5 fruit fly cellular contexts compared by ENCODE assay signal in the genomic region with DNA sequence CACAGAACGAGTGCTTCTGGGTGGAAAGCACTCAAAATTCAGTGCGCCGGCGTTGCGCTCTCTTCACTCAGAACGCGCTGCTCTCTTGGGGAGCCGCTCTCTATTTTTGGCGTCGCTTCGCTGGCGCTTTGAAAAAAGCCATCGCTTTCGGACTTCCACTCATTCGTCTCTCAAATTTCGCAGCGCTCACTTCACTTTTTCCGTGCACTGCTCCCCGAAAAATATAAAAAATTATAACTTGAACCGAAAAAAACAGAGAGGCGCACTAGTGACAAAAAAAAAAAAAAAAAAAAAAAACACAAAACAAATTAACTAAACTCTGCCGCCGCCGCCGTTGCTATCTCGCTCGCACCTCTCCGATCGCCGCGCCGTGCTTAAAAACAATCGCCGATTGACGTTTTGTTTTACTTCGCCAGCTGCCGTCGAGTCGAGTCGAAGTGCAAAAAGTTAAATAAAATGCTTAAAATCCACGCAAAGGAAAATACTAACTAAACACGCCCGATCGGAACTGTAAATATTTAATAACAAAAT.
A peak's percentile ranks its signal among the peaks of the same experiment; 100 is the strongest.
TF ChIP-seq lines count a peak whose summit lies in the region.

No protein-coding gene starts in this region.

TF ChIP-seq in whole organism, adult, 20 proteins besides CTCF, POLR2A, EP300 and RAD21 (continued from another document):
- TF ChIP-seq tj (GFP tag; optimal IDR thresholded peaks at IDR 0.05; lab: Kevin White, UChicago) (peak; percentile 66), toe (GFP tag; optimal IDR thresholded peaks at IDR 0.05; lab: Kevin White, UChicago) (peak; percentile 88), CG14711 (tag; optimal IDR thresholded peaks at IDR 0.05; lab: Kevin White, UChicago) (no peak), CG33017 (tag; optimal IDR thresholded peaks at IDR 0.05; lab: Kevin White, UChicago) (peak; percentile 84)
TF ChIP-seq in whole organism, adult: peak in this region for 16.

TF ChIP-seq in whole organism, embryonic, 481 proteins besides CTCF, POLR2A, EP300 and RAD21 (continued from another document and continues in another):
- TF ChIP-seq tna (GFP tag; IDR thresholded peaks at IDR 0.05; lab: Robert Waterston, UW; ENCODE audit: partially characterized antibody) = peak; percentile 28; the same call in 1 of the 2 replicates
- TF ChIP-seq Dll (GFP tag; IDR thresholded peaks at IDR 0.05; lab: Robert Waterston, UW; ENCODE audit: partially characterized antibody) = peak; percentile 46; the same call in 2 of the 4 replicates
- peak; percentile 77 for TF ChIP-seq Drgx (GFP tag; IDR thresholded peaks at IDR 0.05; lab: Robert Waterston, UW)
- peak; percentile 44; the same call in 1 of the 2 replicates for TF ChIP-seq amos (GFP tag; IDR thresholded peaks at IDR 0.05; lab: Robert Waterston, UW; ENCODE audit: partially characterized antibody)
- TF ChIP-seq repo (GFP tag; optimal IDR thresholded peaks at IDR 0.05; lab: Kevin White, UChicago) = peak; percentile 22
- TF ChIP-seq Med (GFP tag; lab: Kevin White, UChicago) = peak; percentile 58
- TF ChIP-seq fd102C (GFP tag; optimal IDR thresholded peaks at IDR 0.05; lab: Kevin White, UChicago) = no peak
- TF ChIP-seq CG3163 (GFP tag; optimal IDR thresholded peaks at IDR 0.05; lab: Kevin White, UChicago) = peak; percentile 5
- TF ChIP-seq CG18011 (GFP tag; optimal IDR thresholded peaks at IDR 0.05; lab: Kevin White, UChicago) = no peak
- TF ChIP-seq tx (GFP tag; optimal IDR thresholded peaks at IDR 0.05; lab: Kevin White, UChicago) = no peak
- peak; percentile 99 for TF ChIP-seq z (GFP tag; IDR thresholded peaks at IDR 0.05; lab: Robert Waterston, UW)
- no peak for TF ChIP-seq CG15011 (GFP tag; optimal IDR thresholded peaks at IDR 0.05; lab: Kevin White, UChicago)
- peak; percentile 71 for TF ChIP-seq zen2 (GFP tag; IDR thresholded peaks at IDR 0.05; lab: Robert Waterston, UW; ENCODE audit: partially characterized antibody)
- TF ChIP-seq CG32532 (GFP tag; IDR thresholded peaks at IDR 0.05; lab: Robert Waterston, UW) = peak; percentile 41; the same call in 1 of the 2 replicates
- TF ChIP-seq corto (GFP tag; optimal IDR thresholded peaks at IDR 0.05; lab: Kevin White, UChicago) = peak; percentile 9
- TF ChIP-seq Scr (GFP tag; IDR thresholded peaks at IDR 0.05; lab: Robert Waterston, UW; ENCODE audit: partially characterized antibody) = peak; percentile 34; the same call in 1 of the 2 replicates
- peak; percentile 25 for TF ChIP-seq Jarid2 (GFP tag; optimal IDR thresholded peaks at IDR 0.05; lab: Kevin White, UChicago)
- 0 out of 3 replicates have a peak, but pooled peaks have one; percentile 6 for TF ChIP-seq Dbx (GFP tag; IDR thresholded peaks at IDR 0.05; lab: Robert Waterston, UW)
- no peak for TF ChIP-seq fd96Cb (tag; optimal IDR thresholded peaks at IDR 0.05; lab: Kevin White, UChicago)
- peak; percentile 42; the same call in 1 of the 3 replicates for TF ChIP-seq Opbp (GFP tag; IDR thresholded peaks at IDR 0.05; lab: Robert Waterston, UW; ENCODE audit: partially characterized antibody)
- no peak for TF ChIP-seq Hey (tag; optimal IDR thresholded peaks at IDR 0.05; lab: Kevin White, UChicago)
- TF ChIP-seq Side (GFP tag; optimal IDR thresholded peaks at IDR 0.05; lab: Kevin White, UChicago) = peak; percentile 22
- TF ChIP-seq run (tag; optimal IDR thresholded peaks at IDR 0.05; lab: Kevin White, UChicago) = no peak
- TF ChIP-seq CG34422 (GFP tag; IDR thresholded peaks at IDR 0.05; lab: Robert Waterston, UW) = no peak
- 0 out of 2 replicates have a peak, but pooled peaks have one; percentile 17 for TF ChIP-seq CG14441 (GFP tag; IDR thresholded peaks at IDR 0.05; lab: Robert Waterston, UW)
- no peak for TF ChIP-seq CG4404 (GFP tag; IDR thresholded peaks at IDR 0.05; lab: Robert Waterston, UW)
- no peak for TF ChIP-seq CG11695 (GFP tag; IDR thresholded peaks at IDR 0.05; lab: Robert Waterston, UW)

TF ChIP-seq in whole organism, prepupa, 60 proteins besides CTCF, POLR2A, EP300 and RAD21 (continued from another document):
- TF ChIP-seq Eip78C (GFP tag; lab: Kevin White, UChicago) (peak; percentile 79), Lpt (GFP tag; optimal IDR thresholded peaks at IDR 0.05; lab: Kevin White, UChicago) (peak; percentile 22), CG6276 (GFP tag; optimal IDR thresholded peaks at IDR 0.05; lab: Kevin White, UChicago) (peak; percentile 12), Met (GFP tag; optimal IDR thresholded peaks at IDR 0.05; lab: Kevin White, UChicago) (peak; percentile 39), CG3919 (GFP tag; optimal IDR thresholded peaks at IDR 0.05; lab: Kevin White, UChicago) (peak; percentile 21), CG6792 (GFP tag; optimal IDR thresholded peaks at IDR 0.05; lab: Kevin White, UChicago) (peak; percentile 31), CG4318 (GFP tag; optimal IDR thresholded peaks at IDR 0.05; lab: Kevin White, UChicago) (no peak), CG34406 (GFP tag; optimal IDR thresholded peaks at IDR 0.05; lab: Kevin White, UChicago) (peak; percentile 21), Sox14 (GFP tag; optimal IDR thresholded peaks at IDR 0.05; lab: Kevin White, UChicago) (no peak), CG9139 (GFP tag; optimal IDR thresholded peaks at IDR 0.05; lab: Kevin White, UChicago) (peak; percentile 30), CG1621 (tag; optimal IDR thresholded peaks at IDR 0.05; lab: Kevin White, UChicago) (no peak), dsx (GFP tag; optimal IDR thresholded peaks at IDR 0.05; lab: Kevin White, UChicago; ENCODE audit: poor library complexity, severe bottlenecking) (peak; percentile 38), esn (GFP tag; optimal IDR thresholded peaks at IDR 0.05; lab: Kevin White, UChicago) (peak; percentile 42), Sox102F (GFP tag; optimal IDR thresholded peaks at IDR 0.05; lab: Kevin White, UChicago) (peak; percentile 58), achi (GFP tag; optimal IDR thresholded peaks at IDR 0.05; lab: Kevin White, UChicago) (no peak), spab (GFP tag; optimal IDR thresholded peaks at IDR 0.05; lab: Kevin White, UChicago) (no peak), CG6854 (GFP tag; optimal IDR thresholded peaks at IDR 0.05; lab: Kevin White, UChicago) (peak; percentile 51), vri (GFP tag; optimal IDR thresholded peaks at IDR 0.05; lab: Kevin White, UChicago) (peak; percentile 64), CG11762 (GFP tag; optimal IDR thresholded peaks at IDR 0.05; lab: Kevin White, UChicago; ENCODE audit: insufficient read depth) (no peak), svp (GFP tag; lab: Kevin White, UChicago) (peak; percentile 85), eg (GFP tag; IDR thresholded peaks at IDR 0.05; lab: Robert Waterston, UW) (peak; percentile 82)

TF ChIP-seq in whole organism, pupa, 21 proteins besides CTCF, POLR2A, EP300 and RAD21 (continued from another document):
- TF ChIP-seq CG15710 (tag; optimal IDR thresholded peaks at IDR 0.05; lab: Kevin White, UChicago) = no peak
- TF ChIP-seq rn (GFP tag; IDR thresholded peaks at IDR 0.05; lab: Robert Waterston, UW) = no peak
- TF ChIP-seq CG32121 (GFP tag; IDR thresholded peaks at IDR 0.05; lab: Robert Waterston, UW) = peak; percentile 50; the same call in 1 of the 2 replicates

TF ChIP-seq in whole organism, wandering third instar larva, 38 proteins besides CTCF, POLR2A, EP300 and RAD21 (continued from another document):
- peak; percentile 26 for TF ChIP-seq brk (GFP tag; optimal IDR thresholded peaks at IDR 0.05; lab: Kevin White, UChicago)
- TF ChIP-seq Sp1 (GFP tag; optimal IDR thresholded peaks at IDR 0.05; lab: Kevin White, UChicago) = peak; percentile 62
